Fruit fly (Drosophila melanogaster) whole organism, embryonic: ENCODE results near the gene CG14232.
A peak's percentile ranks its signal among the peaks of the same experiment; 100 is the strongest.

ENCODE experiments used
- Aef1 ChIP-seq: fragments of 200-800 bp; sonication (Bioruptor generic); IDR thresholded peaks from 3 replicates; pipeline ENCODE4 v1.3.6; 2022; ENCODE audit warnings: missing biosample characterization, missing genetic modification characterization
- CG10979 ChIP-seq: fragments of 200-800 bp; sonication (Bioruptor generic); optimal IDR thresholded peaks from 2 replicates; lab custom pipeline; 2018; ENCODE audit warnings: missing biosample characterization, mild to moderate bottlenecking, missing genetic modification characterization, moderate library complexity
- CG11695 ChIP-seq: fragments of 200-800 bp; sonication (Bioruptor generic); IDR thresholded peaks from 3 replicates; pipeline ENCODE4 v1.3.6; 2022; ENCODE audit warnings: missing biosample characterization, missing genetic modification characterization
- CG12391 ChIP-seq: fragments of 200-800 bp; sonication (Bioruptor generic); optimal IDR thresholded peaks from 3 replicates; lab custom pipeline; 2018; ENCODE audit warnings: missing biosample characterization, mild to moderate bottlenecking, missing genetic modification characterization, moderate library complexity
- CG12744 ChIP-seq: fragments of 200-800 bp; sonication (Bioruptor generic); optimal IDR thresholded peaks from 2 replicates; lab custom pipeline; 2016; ENCODE audit warnings: missing biosample characterization, missing genetic modification characterization
- CG13123 ChIP-seq: fragments of 200-800 bp; sonication (Bioruptor generic); optimal IDR thresholded peaks from 2 replicates; lab custom pipeline; 2016; ENCODE audit warnings: missing biosample characterization, missing genetic modification characterization
- CG13424 ChIP-seq: fragments of 200-800 bp; sonication (Bioruptor generic); optimal IDR thresholded peaks from 2 replicates; lab custom pipeline; 2019; ENCODE audit warnings: missing biosample characterization, mild to moderate bottlenecking, missing genetic modification characterization, moderate library complexity
- CG14014 ChIP-seq: fragments of 200-800 bp; sonication (Bioruptor generic); IDR thresholded peaks from 2 replicates; pipeline ENCODE4 v1.3.6; 2022; ENCODE audit warnings: missing biosample characterization, missing genetic modification characterization
- CG14050 ChIP-seq: fragments of 200-800 bp; sonication (Bioruptor generic); IDR thresholded peaks from 3 replicates; pipeline ENCODE4 v1.3.6; 2022; ENCODE audit warnings: missing biosample characterization, missing genetic modification characterization
- CG14441 ChIP-seq: fragments of 200-800 bp; sonication (Bioruptor generic); IDR thresholded peaks from 2 replicates; pipeline ENCODE4 v1.3.6; 2022; ENCODE audit warnings: missing biosample characterization, missing genetic modification characterization
- CG15696 ChIP-seq: fragments of 200-800 bp; sonication (Bioruptor generic); optimal IDR thresholded peaks from 2 replicates; lab custom pipeline; 2019; ENCODE audit warnings: missing biosample characterization, mild to moderate bottlenecking, missing genetic modification characterization, moderate library complexity
- CG16779 ChIP-seq: fragments of 200-800 bp; sonication (Bioruptor generic); IDR thresholded peaks from 2 replicates; pipeline ENCODE4 v1.3.6; 2022; ENCODE audit warnings: missing biosample characterization, missing genetic modification characterization
- CG17829 ChIP-seq: fragments of 200-800 bp; optimal IDR thresholded peaks from 2 replicates; lab custom pipeline; 2019; ENCODE audit warnings: missing biosample characterization, mild to moderate bottlenecking, missing genetic modification characterization, moderate library complexity
- CG30403 ChIP-seq: fragments of 200-800 bp; sonication (Bioruptor generic); optimal IDR thresholded peaks from 3 replicates; lab custom pipeline; 2016; ENCODE audit warnings: missing biosample characterization, missing genetic modification characterization
- CG3995 ChIP-seq: fragments of 200-800 bp; sonication (Bioruptor generic); optimal IDR thresholded peaks from 3 replicates; lab custom pipeline; 2016; ENCODE audit warnings: missing biosample characterization, missing genetic modification characterization
- CG4730 ChIP-seq: fragments of 200-800 bp; sonication (Bioruptor generic); IDR thresholded peaks from 2 replicates; pipeline ENCODE4 v1.3.6; 2022; ENCODE audit warnings: missing biosample characterization, missing genetic modification characterization
- CG4854 ChIP-seq: fragments of 200-800 bp; sonication (Bioruptor generic); optimal IDR thresholded peaks from 2 replicates; lab custom pipeline; 2016; ENCODE audit warnings: missing biosample characterization, missing genetic modification characterization, inconsistent platforms
- CG8478 ChIP-seq: fragments of >200 bp; optimal IDR thresholded peaks from 2 replicates; lab custom pipeline; 2018
- CG9876 ChIP-seq: fragments of 200-800 bp; sonication (Bioruptor generic); optimal IDR thresholded peaks from 2 replicates; lab custom pipeline; 2016; ENCODE audit warnings: missing biosample characterization, missing genetic modification characterization
- Elba2 ChIP-seq: fragments of 200-800 bp; sonication (Bioruptor generic); optimal IDR thresholded peaks from 3 replicates; lab custom pipeline; 2016; ENCODE audit warnings: missing biosample characterization, missing genetic modification characterization
- Gug ChIP-seq: fragments of 200-800 bp; sonication (Bioruptor generic); IDR thresholded peaks from 4 replicates; pipeline ENCODE4 v1.3.6; 2022; ENCODE audit warnings: missing biosample characterization, missing genetic modification characterization
- HmgD ChIP-seq: fragments of 200-800 bp; sonication (Bioruptor generic); optimal IDR thresholded peaks from 3 replicates; lab custom pipeline; 2016; ENCODE audit warnings: missing biosample characterization, missing genetic modification characterization
- Hmr ChIP-seq: fragments of 200-800 bp; sonication (Bioruptor generic); optimal IDR thresholded peaks from 3 replicates; lab custom pipeline; 2017; ENCODE audit warnings: mild to moderate bottlenecking, missing biosample characterization, missing genetic modification reagents, missing genetic modification characterization
- MESR4 ChIP-seq: fragments of 200-800 bp; sonication (Bioruptor generic); optimal IDR thresholded peaks from 2 replicates; lab custom pipeline; 2018; ENCODE audit warnings: missing biosample characterization, mild to moderate bottlenecking, missing genetic modification characterization, moderate library complexity
- Mad ChIP-seq: fragments of 200-800 bp; sonication (Bioruptor generic); optimal IDR thresholded peaks from 2 replicates; lab custom pipeline; 2016; ENCODE audit warnings: missing biosample characterization, missing genetic modification characterization
- Mrtf ChIP-seq: fragments of 200-800 bp; sonication (Bioruptor generic); IDR thresholded peaks from 3 replicates; pipeline ENCODE4 v1.3.6; 2022; ENCODE audit warnings: missing biosample characterization, missing genetic modification characterization
- Pdp1 ChIP-seq, 2 experiments: fragments of 200-800 bp; sonication (Bioruptor generic); optimal IDR thresholded peaks; 3 replicates each; lab custom pipeline; 2016; ENCODE audit warnings: missing biosample characterization in 2 of 2, missing genetic modification characterization in 2 of 2, mild to moderate bottlenecking in 1 of 2, moderate library complexity in 1 of 2
- Rfx ChIP-seq: fragments of 200-800 bp; sonication (Bioruptor generic); IDR thresholded peaks from 2 replicates; pipeline ENCODE4 v1.3.6; 2022; ENCODE audit warnings: missing biosample characterization, missing genetic modification characterization
- Sox102F ChIP-seq: fragments of 200-800 bp; sonication (Bioruptor generic); optimal IDR thresholded peaks from 2 replicates; lab custom pipeline; 2018; ENCODE audit warnings: missing biosample characterization, mild to moderate bottlenecking, missing genetic modification characterization, moderate library complexity
- Ssrp ChIP-seq: fragments of 200-800 bp; sonication (Bioruptor generic); optimal IDR thresholded peaks from 2 replicates; lab custom pipeline; 2018; ENCODE audit warnings: missing biosample characterization, mild to moderate bottlenecking, missing genetic modification characterization, moderate library complexity
- al ChIP-seq: fragments of 200-800 bp; sonication (Bioruptor generic); IDR thresholded peaks from 2 replicates; pipeline ENCODE4 v1.3.6; 2022; ENCODE audit warnings: missing biosample characterization, missing genetic modification characterization
- bbx ChIP-seq: fragments of 200-800 bp; sonication (Bioruptor generic); IDR thresholded peaks from 2 replicates; pipeline ENCODE4 v1.3.6; 2022; ENCODE audit warnings: missing biosample characterization, missing genetic modification characterization; ENCODE audit not compliant: partially characterized antibody
- bcd ChIP-seq: fragments of 200-800 bp; sonication (Bioruptor generic); optimal IDR thresholded peaks from 2 replicates; lab custom pipeline; 2017; ENCODE audit warnings: missing biosample characterization, mild to moderate bottlenecking, missing genetic modification characterization
- bigmax ChIP-seq: fragments of 200-800 bp; sonication (Bioruptor generic); optimal IDR thresholded peaks from 2 replicates; lab custom pipeline; 2018; ENCODE audit warnings: missing biosample characterization, mild to moderate bottlenecking, missing genetic modification characterization
- bowl ChIP-seq: fragments of 200-800 bp; sonication (Bioruptor generic); IDR thresholded peaks from 2 replicates; pipeline ENCODE4 v1.3.6; 2022; ENCODE audit warnings: missing biosample characterization, missing genetic modification characterization
- dati ChIP-seq: fragments of 200-800 bp; sonication (Bioruptor generic); IDR thresholded peaks from 2 replicates; pipeline ENCODE4 v1.3.6; 2022; ENCODE audit warnings: missing biosample characterization, missing genetic modification characterization
- emc ChIP-seq: fragments of 200-800 bp; sonication (Bioruptor generic); optimal IDR thresholded peaks from 2 replicates; lab custom pipeline; 2016; ENCODE audit warnings: missing biosample characterization, missing genetic modification characterization
- fd3F ChIP-seq: fragments of 200-800 bp; sonication (Bioruptor generic); optimal IDR thresholded peaks from 2 replicates; lab custom pipeline; 2018; ENCODE audit warnings: missing biosample characterization, mild to moderate bottlenecking, missing genetic modification characterization, moderate library complexity
- fru ChIP-seq: fragments of >200 bp; optimal IDR thresholded peaks from 2 replicates; lab custom pipeline; 2017
- gem ChIP-seq: fragments of 200-800 bp; sonication (Bioruptor generic); optimal IDR thresholded peaks from 2 replicates; lab custom pipeline; 2019; ENCODE audit warnings: missing biosample characterization, mild to moderate bottlenecking, missing genetic modification characterization, moderate library complexity
- gro ChIP-seq: fragments of 200-800 bp; sonication (Bioruptor generic); optimal IDR thresholded peaks from 2 replicates; lab custom pipeline; 2016; ENCODE audit warnings: missing biosample characterization, missing genetic modification characterization
- ham ChIP-seq: fragments of 200-800 bp; sonication (Bioruptor generic); IDR thresholded peaks from 2 replicates; pipeline ENCODE4 v1.3.6; 2022; ENCODE audit warnings: missing biosample characterization, missing genetic modification characterization
- inv ChIP-seq: fragments of 200-800 bp; sonication (Bioruptor generic); IDR thresholded peaks from 2 replicates; pipeline ENCODE4 v1.3.6; 2022; ENCODE audit warnings: missing biosample characterization, missing genetic modification characterization; ENCODE audit not compliant: partially characterized antibody
- ken ChIP-seq: fragments of 200-800 bp; sonication (Bioruptor generic); IDR thresholded peaks from 3 replicates; pipeline ENCODE4 v1.3.6; 2022; ENCODE audit warnings: missing biosample characterization, missing genetic modification characterization
- lilli ChIP-seq: fragments of 200-800 bp; sonication (Bioruptor generic); optimal IDR thresholded peaks from 3 replicates; lab custom pipeline; 2016; ENCODE audit warnings: missing biosample characterization, missing genetic modification characterization
- peb ChIP-seq: fragments of 200-800 bp; sonication (Bioruptor generic); IDR thresholded peaks from 2 replicates; pipeline ENCODE4 v1.3.6; 2022; ENCODE audit warnings: missing biosample characterization, missing genetic modification characterization
- ranshi ChIP-seq: fragments of 200-800 bp; sonication (Bioruptor generic); IDR thresholded peaks from 2 replicates; pipeline ENCODE4 v1.3.6; 2022; ENCODE audit warnings: missing biosample characterization, missing genetic modification characterization
- rib ChIP-seq: fragments of 200-800 bp; sonication (Bioruptor generic); IDR thresholded peaks from 2 replicates; pipeline ENCODE4 v1.3.6; 2022; ENCODE audit warnings: missing biosample characterization, missing genetic modification characterization
- scrt ChIP-seq: fragments of 200-800 bp; sonication (Bioruptor generic); optimal IDR thresholded peaks from 2 replicates; lab custom pipeline; 2018; ENCODE audit warnings: missing biosample characterization, mild to moderate bottlenecking, missing genetic modification characterization, moderate library complexity
- sd ChIP-seq: fragments of 200-800 bp; sonication (Bioruptor generic); optimal IDR thresholded peaks from 3 replicates; lab custom pipeline; 2018; ENCODE audit warnings: missing biosample characterization, mild to moderate bottlenecking, missing genetic modification characterization, moderate library complexity
- usp ChIP-seq: fragments of >200 bp; optimal IDR thresholded peaks from 2 replicates; lab custom pipeline; 2017; ENCODE audit warnings: missing biosample characterization, missing genetic modification characterization
- wdn ChIP-seq: fragments of 200-800 bp; sonication (Bioruptor generic); IDR thresholded peaks from 2 replicates; pipeline ENCODE4 v1.3.6; 2022; ENCODE audit warnings: missing biosample characterization, missing genetic modification characterization

CG14232 gene

dm6 chrX:19666991-19667409 is 37.1 kb downstream of the CG14232 start, which contains the start of gene Zw (continued):
- TF ChIP-seq dati (GFP tag; lab: Robert Waterston, UW) (no peak), CG9876 (GFP tag; lab: Kevin White, UChicago) (no peak), CG12391 (peak; percentile 21), CG4854 (GFP tag; lab: Kevin White, UChicago) (no peak), gro (GFP tag; lab: Kevin White, UChicago) (peak; percentile 53), Gug (GFP tag; lab: Robert Waterston, UW) (peak; percentile 93), Mad (GFP tag; lab: Kevin White, UChicago) (no peak), Ssrp (tag; lab: Kevin White, UChicago) (peak; percentile 29), CG13424 (tag; lab: Kevin White, UChicago) (peak; percentile 39), CG15696 (tag; lab: Kevin White, UChicago) (peak; percentile 51), scrt (GFP tag; lab: Kevin White, UChicago) (no peak), inv (GFP tag; lab: Robert Waterston, UW) (peak; percentile 42), HmgD (no peak), CG14441 (GFP tag; lab: Robert Waterston, UW) (peak; percentile 40; the same call in 1 of the 2 replicates), fru (lab: Kevin White, UChicago) (no peak), wdn (0 out of 2 replicates have a peak, but pooled peaks have one; percentile 28), rib (GFP tag; lab: Robert Waterston, UW) (0 out of 2 replicates have a peak, but pooled peaks have one; percentile 27), MESR4 (no peak), bigmax (no peak), ham (GFP tag; lab: Robert Waterston, UW) (no peak), bcd (peak; percentile 47), CG30403 (GFP tag; lab: Kevin White, UChicago) (peak; percentile 60), CG14050 (no peak), CG13123 (no peak), CG8478 (no peak), CG11695 (GFP tag; lab: Robert Waterston, UW) (no peak), bbx (peak; percentile 61), gem (tag; lab: Kevin White, UChicago) (peak; percentile 59), lilli (GFP tag; lab: Kevin White, UChicago) (peak; percentile 63), CG10979 (tag; lab: Kevin White, UChicago) (peak; percentile 35), Pdp1 (GFP tag; optimal IDR thresholded peaks at IDR 0.05; lab: Kevin White, UChicago) (peak; percentile 38 to 43), Aef1 (GFP tag; lab: Robert Waterston, UW) (peak; percentile 72), Mrtf (GFP tag; lab: Robert Waterston, UW) (peak; percentile 64; the same call in 2 of the 3 replicates), Elba2 (no peak), usp (GFP tag; lab: Kevin White, UChicago) (no peak), Sox102F (peak; percentile 26), Hmr (peak; percentile 27), fd3F (GFP tag; lab: Kevin White, UChicago) (no peak), CG16779 (GFP tag; lab: Robert Waterston, UW) (no peak), sd (no peak), CG17829 (peak; percentile 18), al (peak; percentile 46; the same call in 1 of the 2 replicates), CG3995 (GFP tag; lab: Kevin White, UChicago) (no peak), CG4730 (peak; percentile 42; the same call in 1 of the 2 replicates), Rfx (peak; percentile 87), peb (GFP tag; lab: Robert Waterston, UW) (no peak), emc (GFP tag; lab: Kevin White, UChicago) (no peak), ken (GFP tag; lab: Robert Waterston, UW) (peak; percentile 55; the same call in 1 of the 3 replicates), ranshi (GFP tag; lab: Robert Waterston, UW) (peak; percentile 49; the same call in 1 of the 2 replicates), CG14014 (peak; percentile 35; the same call in 1 of the 2 replicates), bowl (GFP tag; lab: Robert Waterston, UW) (no peak), CG12744 (GFP tag; lab: Kevin White, UChicago) (peak; percentile 36)
